Fruit fly (Drosophila melanogaster): ENCODE results near the gene kraken.
A peak's percentile ranks its signal among the peaks of the same experiment; 100 is the strongest.

- TF ChIP-seq cnc (optimal IDR thresholded peaks at IDR 0.05) (no peak), CG33017 (tag; optimal IDR thresholded peaks at IDR 0.05) (peak; percentile 97)
Measured at dm6 chr2L:865851-866250, 13.3 kb downstream of the kraken start.

Data from whole organism, adult.